Worm (Caenorhabditis elegans) whole organism, early embryonic: ENCODE results near the gene spr-3.

ENCODE experiments used
- aly-1 ChIP-seq: sonication (generic microtip); optimal IDR thresholded peaks from 2 replicates; lab custom pipeline; 2016; ENCODE audit warnings: missing genetic modification characterization, missing compliant biosample characterization
- ama-1 ChIP-seq: fragments of 150-350 bp; optimal IDR thresholded peaks from 2 replicates; lab custom pipeline; 2014
- ceh-13 ChIP-seq: fragments of 200-800 bp; sonication (Bioruptor generic); optimal IDR thresholded peaks from 2 replicates; lab custom pipeline; 2018; ENCODE audit warnings: mild to moderate bottlenecking, missing genetic modification characterization, missing compliant biosample characterization
- ceh-36 ChIP-seq: sonication (generic microtip); optimal IDR thresholded peaks from 2 replicates; lab custom pipeline; 2016; ENCODE audit warnings: missing genetic modification characterization, inconsistent platforms, missing compliant biosample characterization
- flt-1 ChIP-seq: fragments of 200-800 bp; sonication (Bioruptor generic); IDR thresholded peaks from 2 replicates; pipeline ENCODE4 v1.3.6; 2022; ENCODE audit warnings: missing genetic modification characterization, missing compliant biosample characterization
- hmbx-1 ChIP-seq: sonication (generic microtip); optimal IDR thresholded peaks from 2 replicates; lab custom pipeline; 2016; ENCODE audit warnings: mild to moderate bottlenecking, missing genetic modification characterization, missing compliant biosample characterization

DNA sequence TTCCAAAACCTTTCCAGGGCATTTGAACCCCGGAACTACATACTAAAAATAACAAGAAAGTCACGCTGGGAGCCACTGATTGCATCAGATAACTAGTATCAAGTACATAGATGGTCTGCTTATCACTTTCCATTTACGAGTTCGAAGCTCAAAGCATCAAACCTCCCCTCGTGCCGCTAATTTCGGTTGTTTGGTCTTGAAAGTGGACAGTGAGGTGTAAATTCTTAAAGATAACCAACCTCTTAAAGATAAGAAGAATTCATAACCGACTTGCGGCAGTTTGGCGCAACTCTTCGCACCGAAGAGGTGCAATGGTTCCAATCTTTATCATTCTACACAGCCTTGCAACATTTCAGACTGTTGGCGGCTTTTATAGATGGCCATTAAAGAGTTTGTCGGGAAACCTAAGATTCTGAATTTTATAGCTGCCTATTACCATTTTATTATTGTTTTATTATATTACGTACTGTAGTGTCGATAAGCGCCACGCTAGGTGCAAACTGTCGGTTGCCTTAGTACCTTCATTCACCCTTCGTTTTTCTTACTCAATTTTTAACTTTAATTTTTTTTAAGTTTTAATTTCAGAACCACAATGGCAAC, 50.9 kb downstream of the spr-3 start, which contains the start of gene amt-4:
- TF ChIP-seq flt-1 (GFP tag; lab: Robert Waterston, UW): no peak
- no peak for TF ChIP-seq ceh-13 (GFP tag; lab: Kevin White, UChicago)
- TF ChIP-seq hmbx-1 (tag; lab: Kevin White, UChicago): no peak
- TF ChIP-seq ama-1: no peak
- TF ChIP-seq aly-1 (tag; lab: Kevin White, UChicago): no peak
- no peak for TF ChIP-seq ceh-36 (tag; lab: Kevin White, UChicago)
